Worm (Caenorhabditis elegans): ENCODE data around the gene C44B7.7.

Gene C44B7.7

ce11 chrII:6835500-6835899, 44.5 kb downstream of the C44B7.7 start:
- TF ChIP-seq tbx-8 (GFP tag; optimal IDR thresholded peaks at IDR 0.05) (no peak), mep-1 (tag; optimal IDR thresholded peaks at IDR 0.05) (no peak), ceh-83 (GFP tag; optimal IDR thresholded peaks at IDR 0.05) (peak; percentile 35), unc-62 (GFP tag; optimal IDR thresholded peaks at IDR 0.05) (peak; percentile 91), M03D4.4 (tag; optimal IDR thresholded peaks at IDR 0.05) (no peak), nhr-2 (tag; optimal IDR thresholded peaks at IDR 0.05) (peak; percentile 40), ces-1 (GFP tag; optimal IDR thresholded peaks at IDR 0.05) (peak; percentile 97), blmp-1 (tag; optimal IDR thresholded peaks at IDR 0.05) (no peak), ham-2 (GFP tag; optimal IDR thresholded peaks at IDR 0.05) (no peak), mab-5 (tag; optimal IDR thresholded peaks at IDR 0.05) (no peak), flh-1 (GFP tag; optimal IDR thresholded peaks at IDR 0.05) (no peak), mls-2 (tag; optimal IDR thresholded peaks at IDR 0.05) (no peak), ceh-39 (tag; optimal IDR thresholded peaks at IDR 0.05) (peak; percentile 24)

ce11 chrII:6834582-6835058, 45.3 kb downstream of the C44B7.7 start, which contains the start of gene egl-27:
TSS of gene egl-27 (plus strand) at chrII:6835008.
- TF ChIP-seq sptf-1 (tag; optimal IDR thresholded peaks at IDR 0.05) (peak; percentile 12), elt-3 (tag; optimal IDR thresholded peaks at IDR 0.05) (no peak), ces-1 (GFP tag; optimal IDR thresholded peaks at IDR 0.05) (peak; percentile 5)

- TF ChIP-seq cnd-1 (tag; optimal IDR thresholded peaks at IDR 0.05) (peak; percentile 12), mls-2 (tag; optimal IDR thresholded peaks at IDR 0.05) (peak; percentile 35), ceh-39 (tag; optimal IDR thresholded peaks at IDR 0.05) (no peak), drap-1 (GFP tag; optimal IDR thresholded peaks at IDR 0.05) (peak; percentile 38)
These were observed 46.1 kb downstream of the C44B7.7 start for ce11 chrII:6833781-6834339.

ce11 chrII:6832695-6833389, 47.1 kb downstream of the C44B7.7 start:
- TF ChIP-seq hlh-1 (tag; optimal IDR thresholded peaks at IDR 0.05) (peak; percentile 60), nhr-28 (tag; optimal IDR thresholded peaks at IDR 0.05) (no peak), flh-1 (GFP tag; optimal IDR thresholded peaks at IDR 0.05) (no peak), ceh-43 (GFP tag; optimal IDR thresholded peaks at IDR 0.05) (no peak), elt-1 (tag; optimal IDR thresholded peaks at IDR 0.05; ENCODE audit: borderline replicate concordance, insufficient read depth) (peak; percentile 90), unc-120 (tag; optimal IDR thresholded peaks at IDR 0.05; ENCODE audit: poor library complexity, severe bottlenecking) (peak; percentile 28), M03D4.4 (tag; optimal IDR thresholded peaks at IDR 0.05) (no peak), nhr-12 (tag; optimal IDR thresholded peaks at IDR 0.05) (no peak), unc-62 (GFP tag; optimal IDR thresholded peaks at IDR 0.05) (peak; percentile 30), mls-2 (tag; optimal IDR thresholded peaks at IDR 0.05) (no peak), nhr-76 (tag; optimal IDR thresholded peaks at IDR 0.05) (no peak), mep-1 (tag; optimal IDR thresholded peaks at IDR 0.05) (peak; percentile 2), lin-13 (tag; optimal IDR thresholded peaks at IDR 0.05) (no peak), snpc-4 (tag; optimal IDR thresholded peaks at IDR 0.05) (no peak), ham-2 (GFP tag; optimal IDR thresholded peaks at IDR 0.05) (peak; percentile 86)

ce11 chrII:6832207-6832606, 47.8 kb downstream of the C44B7.7 start:
- TF ChIP-seq zip-8 (tag; optimal IDR thresholded peaks at IDR 0.05) (no peak), ces-1 (GFP tag; optimal IDR thresholded peaks at IDR 0.05) (peak; percentile 29)

ce11 chrII:6831531-6832201, 48.3 kb downstream of the C44B7.7 start:
- no peak for TF ChIP-seq flh-1 (GFP tag; optimal IDR thresholded peaks at IDR 0.05)
- peak; percentile 93 for TF ChIP-seq nhr-2 (tag; optimal IDR thresholded peaks at IDR 0.05)
- no peak for TF ChIP-seq mls-2 (tag; optimal IDR thresholded peaks at IDR 0.05)
- TF ChIP-seq blmp-1 (tag; optimal IDR thresholded peaks at IDR 0.05), result no peak
- TF ChIP-seq zip-8 (tag; optimal IDR thresholded peaks at IDR 0.05), result no peak
- TF ChIP-seq mab-5 (tag; optimal IDR thresholded peaks at IDR 0.05), result no peak
- TF ChIP-seq ztf-11 (tag; optimal IDR thresholded peaks at IDR 0.05), result no peak
- TF ChIP-seq drap-1 (GFP tag; optimal IDR thresholded peaks at IDR 0.05), result no peak
- no peak for TF ChIP-seq cnd-1 (tag; optimal IDR thresholded peaks at IDR 0.05)
- no peak for TF ChIP-seq ham-2 (GFP tag; optimal IDR thresholded peaks at IDR 0.05)
- TF ChIP-seq elt-1 (tag; optimal IDR thresholded peaks at IDR 0.05; ENCODE audit: borderline replicate concordance, insufficient read depth), result peak; percentile 1
- peak; percentile 17 for TF ChIP-seq mep-1 (tag; optimal IDR thresholded peaks at IDR 0.05)
- TF ChIP-seq ceh-83 (GFP tag; optimal IDR thresholded peaks at IDR 0.05), result peak; percentile 55
- no peak for TF ChIP-seq sem-2 (GFP tag; optimal IDR thresholded peaks at IDR 0.05)
- no peak for TF ChIP-seq unc-120 (tag; optimal IDR thresholded peaks at IDR 0.05; ENCODE audit: poor library complexity, severe bottlenecking)
- TF ChIP-seq lsy-2 (tag; optimal IDR thresholded peaks at IDR 0.05), result no peak
- no peak for TF ChIP-seq lin-32 (GFP tag; optimal IDR thresholded peaks at IDR 0.05)
- no peak for TF ChIP-seq lin-13 (tag; optimal IDR thresholded peaks at IDR 0.05)
- no peak for TF ChIP-seq bed-3 (GFP tag; optimal IDR thresholded peaks at IDR 0.05)
- TF ChIP-seq snpc-4 (tag; optimal IDR thresholded peaks at IDR 0.05), result no peak
- no peak for TF ChIP-seq ceh-39 (tag; optimal IDR thresholded peaks at IDR 0.05)
- no peak for TF ChIP-seq M03D4.4 (tag; optimal IDR thresholded peaks at IDR 0.05)
- TF ChIP-seq elt-3 (tag; optimal IDR thresholded peaks at IDR 0.05), result no peak
- peak; percentile 24 for TF ChIP-seq unc-62 (GFP tag; optimal IDR thresholded peaks at IDR 0.05)
- TF ChIP-seq nhr-12 (tag; optimal IDR thresholded peaks at IDR 0.05), result no peak
- TF ChIP-seq sptf-1 (tag; optimal IDR thresholded peaks at IDR 0.05), result peak; percentile 44
- no peak for TF ChIP-seq nhr-28 (tag; optimal IDR thresholded peaks at IDR 0.05)
- TF ChIP-seq unc-39 (tag; optimal IDR thresholded peaks at IDR 0.05), result no peak
- TF ChIP-seq nhr-76 (tag; optimal IDR thresholded peaks at IDR 0.05), result no peak

Measured in whole organism, mixed stage, embryonic.